Worm (Caenorhabditis elegans) whole organism, L4 larva: Measurements from ENCODE around the gene lpr-5.
A peak's percentile ranks its signal among the peaks of the same experiment; 100 is the strongest.

Experiments used
- R02D3.7 ChIP-seq: fragments of 150-350 bp; sonication (generic microtip); optimal IDR thresholded peaks from 3 replicates; lab custom pipeline; 2014; ENCODE audit warnings: missing biosample characterization, missing genetic modification characterization
- Y105C5A.15 ChIP-seq: fragments of 200-800 bp; sonication (Bioruptor generic); IDR thresholded peaks from 2 replicates; pipeline ENCODE4 v1.3.6; 2022; ENCODE audit warnings: missing genetic modification characterization, missing compliant biosample characterization
- ZK337.2 ChIP-seq: fragments of 200-800 bp; sonication (Bioruptor generic); IDR thresholded peaks from 2 replicates; pipeline ENCODE4 v1.3.6; 2022; ENCODE audit warnings: missing genetic modification reagents, missing genetic modification characterization, missing compliant biosample characterization
- aha-1 ChIP-seq: fragments of 150-350 bp; peaks from one replicate; lab custom pipeline; 2014; ENCODE audit warnings: missing biosample characterization, missing genetic modification characterization
- ceh-20 ChIP-seq: fragments of 200-800 bp; sonication (Bioruptor generic); IDR thresholded peaks from 2 replicates; pipeline ENCODE4 v1.3.6; 2022; ENCODE audit warnings: missing genetic modification reagents, missing genetic modification characterization, missing compliant biosample characterization
- ceh-28 ChIP-seq: fragments of 150-350 bp; optimal IDR thresholded peaks from 2 replicates; lab custom pipeline; 2014; ENCODE audit warnings: missing biosample characterization, missing genetic modification reagents, missing genetic modification characterization
- dmd-6 ChIP-seq: fragments of 200-800 bp; sonication (Bioruptor generic); IDR thresholded peaks from 2 replicates; pipeline ENCODE4 v1.3.6; 2022; ENCODE audit warnings: missing genetic modification reagents, missing genetic modification characterization, missing compliant biosample characterization
- hlh-30 ChIP-seq: sonication (generic microtip); optimal IDR thresholded peaks from 2 replicates; lab custom pipeline; 2017; ENCODE audit warnings: antibody characterized with exemption, mild to moderate bottlenecking, missing genetic modification characterization, missing compliant biosample characterization; ENCODE audit not compliant: insufficient read depth
- lin-29 ChIP-seq: fragments of 200-800 bp; sonication (Bioruptor generic); IDR thresholded peaks from 2 replicates; pipeline ENCODE4 v1.3.6; 2022; ENCODE audit warnings: missing genetic modification reagents, missing genetic modification characterization, missing compliant biosample characterization
- nhr-102 ChIP-seq: sonication (generic microtip); optimal IDR thresholded peaks from 2 replicates; lab custom pipeline; 2016; ENCODE audit warnings: mild to moderate bottlenecking, missing genetic modification characterization, moderate library complexity, missing compliant biosample characterization
- nhr-25 ChIP-seq: sonication (generic microtip); optimal IDR thresholded peaks from 2 replicates; lab custom pipeline; 2017; ENCODE audit warnings: missing genetic modification characterization, mild to moderate bottlenecking, missing compliant biosample characterization, antibody characterized with exemption, moderate library complexity, borderline replicate concordance; ENCODE audit not compliant: insufficient read depth
- nhr-28 ChIP-seq: fragments of 150-350 bp; optimal IDR thresholded peaks from 2 replicates; lab custom pipeline; 2014; ENCODE audit warnings: missing biosample characterization, missing genetic modification characterization
- php-3 ChIP-seq: fragments of 200-800 bp; sonication (Bioruptor generic); IDR thresholded peaks from 2 replicates; pipeline ENCODE4 v1.3.6; 2022; ENCODE audit warnings: missing genetic modification reagents, missing genetic modification characterization, missing compliant biosample characterization
- pqm-1 ChIP-seq: sonication (generic microtip); optimal IDR thresholded peaks from 2 replicates; lab custom pipeline; 2017; ENCODE audit warnings: missing biosample characterization, missing genetic modification characterization
- saeg-2 ChIP-seq: fragments of 200-800 bp; sonication (Bioruptor generic); IDR thresholded peaks from 2 replicates; pipeline ENCODE4 v1.3.6; 2022; ENCODE audit warnings: missing genetic modification reagents, missing genetic modification characterization, missing compliant biosample characterization
- tag-97 ChIP-seq: fragments of 200-800 bp; sonication (Bioruptor generic); IDR thresholded peaks from 2 replicates; pipeline ENCODE4 v1.3.6; 2022; ENCODE audit warnings: missing genetic modification characterization, missing compliant biosample characterization
- tra-1 ChIP-seq: fragments of 200-800 bp; sonication (Bioruptor generic); IDR thresholded peaks from 2 replicates; pipeline ENCODE4 v1.3.6; 2022; ENCODE audit warnings: missing genetic modification reagents, missing genetic modification characterization, missing compliant biosample characterization
- unc-130 ChIP-seq: sonication (generic microtip); optimal IDR thresholded peaks from 2 replicates; lab custom pipeline; 2016; ENCODE audit warnings: missing genetic modification reagents, missing genetic modification characterization, missing compliant biosample characterization
- unc-39 ChIP-seq: sonication (generic microtip); optimal IDR thresholded peaks from 2 replicates; lab custom pipeline; 2017; ENCODE audit warnings: missing biosample characterization, missing genetic modification characterization
- unc-62 ChIP-seq, 3 experiments: fragments of 150-350 bp in 1 of 3; sonication (generic microtip); optimal IDR thresholded peaks in 2 of 3; peaks in 1 of 3; 1 replicate in 1 of 3; 2 replicates in 2 of 3; lab custom pipeline; 2014 to 2017; ENCODE audit warnings: missing biosample characterization in 3 of 3, missing genetic modification characterization in 3 of 3, missing genetic modification reagents in 3 of 3, missing genotype in 1 of 3
- vab-7 ChIP-seq: fragments of 200-800 bp; sonication (Bioruptor generic); IDR thresholded peaks from 2 replicates; pipeline ENCODE4 v1.3.6; 2022; ENCODE audit warnings: missing genetic modification reagents, missing genetic modification characterization, missing compliant biosample characterization

The lpr-5 gene

DNA sequence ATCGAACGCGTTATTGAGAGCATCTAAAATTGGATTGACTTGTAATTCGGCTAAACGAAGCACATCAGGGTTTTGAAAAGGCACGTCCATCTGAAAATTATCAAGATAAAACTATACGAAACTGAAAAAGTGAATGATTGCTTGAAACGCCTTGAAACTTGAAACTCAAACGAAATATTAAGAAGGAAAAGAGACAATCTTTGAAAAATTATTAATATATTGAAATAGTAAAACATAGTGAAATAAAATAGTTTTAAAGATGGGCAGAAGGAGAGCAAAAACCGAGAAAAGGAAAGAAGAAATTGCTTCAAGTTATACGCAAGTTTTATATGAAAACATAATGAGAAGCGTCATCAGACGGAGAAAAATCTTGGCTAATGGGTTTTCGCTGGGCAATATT, 36.2 kb downstream of the lpr-5 start, which contains the start of gene W02H3.3:
Gene W02H3.3 (minus strand): TSS at position 101 of the 400 bp plus-strand sequence.
- no peak for TF ChIP-seq Y105C5A.15 (GFP tag; lab: Robert Waterston, UW)
- TF ChIP-seq unc-130 (GFP tag; lab: Kevin White, UChicago) = no peak
- TF ChIP-seq tag-97 (GFP tag; lab: Robert Waterston, UW) = no peak
- TF ChIP-seq pqm-1 = no peak
- TF ChIP-seq ceh-28 (tag; lab: Kevin White, UChicago) = no peak
- TF ChIP-seq lin-29 (GFP tag; lab: Robert Waterston, UW) = no peak

DNA sequence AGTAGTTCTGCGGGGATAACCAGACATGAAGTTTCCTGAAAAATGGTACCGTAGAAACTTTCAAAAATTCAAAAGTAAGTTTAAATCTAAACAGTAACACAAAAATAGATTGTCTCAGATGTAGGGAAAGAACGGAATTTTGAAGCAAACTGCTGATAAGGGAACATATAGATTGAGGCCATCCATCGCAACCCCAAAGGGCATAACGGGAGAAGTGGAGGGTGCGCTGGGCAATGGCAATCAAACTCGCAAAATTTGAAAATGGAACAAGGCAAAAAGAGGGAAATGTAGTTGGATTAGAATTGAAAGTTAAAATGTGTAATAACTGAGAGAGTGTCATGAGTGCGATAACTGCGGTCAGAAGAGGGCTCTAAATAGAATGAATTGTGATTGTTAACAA, 41.2 kb downstream of the lpr-5 start:
- TF ChIP-seq pqm-1 = peak; percentile 4
- TF ChIP-seq dmd-6 (GFP tag; lab: Robert Waterston, UW) = peak; percentile 24; the same call in 1 of the 2 replicates
- TF ChIP-seq unc-130 (GFP tag; lab: Kevin White, UChicago) = no peak
- peak; percentile 70; the same call in 1 of the 2 replicates for TF ChIP-seq tag-97 (GFP tag; lab: Robert Waterston, UW)

DNA sequence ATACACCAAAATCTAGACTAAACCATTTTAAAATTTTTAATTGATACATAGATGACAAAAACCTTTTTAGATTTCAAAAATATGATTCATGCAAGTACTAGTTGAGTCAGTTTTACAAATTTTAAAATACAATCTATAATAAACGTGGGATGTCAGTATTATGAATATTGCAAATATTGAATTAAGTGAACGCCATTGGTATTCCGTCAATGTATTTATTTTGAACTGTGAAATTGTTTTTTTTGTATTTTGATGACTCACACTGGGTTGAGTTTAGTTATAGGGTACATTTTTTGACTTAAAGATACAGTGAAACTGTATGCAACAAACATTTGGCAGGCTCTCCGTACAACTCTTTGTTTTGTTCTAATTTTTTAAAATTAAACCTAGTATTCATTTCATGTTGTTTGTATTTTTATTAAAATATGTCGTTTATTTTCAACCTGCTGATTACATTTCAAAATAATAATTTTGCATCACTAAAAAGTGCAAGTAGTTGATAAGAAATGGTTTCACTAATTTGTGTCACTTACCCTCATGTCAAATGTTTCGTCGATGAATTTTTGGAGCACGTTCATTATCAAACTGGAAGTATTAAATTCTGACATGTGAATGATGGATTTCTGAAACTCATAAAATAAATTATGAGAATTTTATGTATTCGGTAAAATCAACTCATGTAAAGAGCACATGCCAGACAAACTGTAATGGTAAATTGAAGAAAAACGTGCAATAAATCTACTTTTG, 43.1 kb downstream of the lpr-5 start, which contains the start of gene W02H3.1:
Gene W02H3.1 (minus strand): TSS at position 578 of the 747 bp plus-strand sequence.
- TF ChIP-seq tra-1 (peak; percentile 60; the same call in 1 of the 2 replicates), dmd-6 (GFP tag; lab: Robert Waterston, UW) (peak; percentile 71; the same call in 1 of the 2 replicates), R02D3.7 (no peak), saeg-2 (GFP tag; lab: Robert Waterston, UW) (no peak), aha-1 (tag; lab: Kevin White, UChicago) (peak; percentile 75), nhr-28 (peak; percentile 41), pqm-1 (peak; percentile 65), ZK337.2 (no peak), ceh-20 (0 out of 2 replicates have a peak, but pooled peaks have one; percentile 47), php-3 (GFP tag; lab: Robert Waterston, UW) (peak; percentile 89), Y105C5A.15 (GFP tag; lab: Robert Waterston, UW) (no peak), hlh-30 (tag; lab: Kevin White, UChicago) (peak; percentile 33)

DNA sequence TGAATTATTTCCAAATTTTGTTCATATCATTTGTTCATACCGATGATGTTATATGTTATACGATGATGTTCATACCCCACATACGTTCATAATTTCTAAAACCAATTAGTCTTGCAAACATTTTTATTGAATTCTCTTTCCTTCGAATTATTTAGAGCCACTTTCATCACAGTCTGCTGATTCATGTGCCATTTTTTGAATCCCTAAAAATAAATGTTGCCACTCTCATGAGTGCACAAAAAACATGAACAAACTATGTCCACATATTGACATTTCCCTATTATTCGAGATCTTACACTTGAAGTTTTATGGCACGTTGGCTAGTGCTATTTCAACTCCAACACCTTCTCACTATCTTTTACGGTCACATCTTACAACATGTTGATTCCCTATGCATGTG, 45.2 kb downstream of the lpr-5 start, which contains the start of gene clc-17:
Gene clc-17 (plus strand): TSS at position 301 of the 400 bp plus-strand sequence.
- TF ChIP-seq unc-39 (tag; lab: Kevin White, UChicago) = no peak
- TF ChIP-seq aha-1 (tag; lab: Kevin White, UChicago) = peak; percentile 4
- TF ChIP-seq, all 104 proteins: peak for 1

DNA sequence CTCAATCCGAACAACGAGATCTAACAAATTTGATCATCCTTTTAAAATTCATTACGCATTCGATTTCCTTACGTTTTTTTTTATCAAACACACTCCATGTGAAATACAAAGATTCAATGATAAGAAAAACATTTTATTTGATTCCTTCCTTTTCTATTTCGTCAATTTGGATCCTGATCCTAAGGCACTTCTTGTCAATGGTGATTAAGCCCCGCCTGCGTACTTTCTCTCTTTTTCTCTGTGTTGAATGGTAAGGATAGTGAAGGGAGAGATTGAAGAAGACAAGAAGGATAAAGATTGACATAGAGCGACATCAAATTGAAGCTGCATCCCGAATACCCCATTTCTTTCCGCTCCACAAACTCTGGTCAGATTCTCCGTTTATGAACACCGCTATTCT, 47.3 kb downstream of the lpr-5 start, which contains the start of gene grd-1:
Gene grd-1 (plus strand): TSS at position 241 of the 400 bp plus-strand sequence.
- TF ChIP-seq nhr-25 = no peak
- peak; percentile 14 for TF ChIP-seq nhr-28
- no peak for TF ChIP-seq nhr-102 (tag; lab: Kevin White, UChicago)
- peak in 1 of 2 experiments; percentile 73 for TF ChIP-seq unc-62 (GFP tag; optimal IDR thresholded peaks at IDR 0.05 in 1 of 2; lab: Kevin White, UChicago)
- TF ChIP-seq unc-62 (tag; optimal IDR thresholded peaks at IDR 0.05; lab: Kevin White, UChicago) = no peak
- TF ChIP-seq vab-7 = no peak
